Fruit fly (Drosophila melanogaster): Measurements from ENCODE around the gene CG6282.

The CG6282 gene

DNA sequence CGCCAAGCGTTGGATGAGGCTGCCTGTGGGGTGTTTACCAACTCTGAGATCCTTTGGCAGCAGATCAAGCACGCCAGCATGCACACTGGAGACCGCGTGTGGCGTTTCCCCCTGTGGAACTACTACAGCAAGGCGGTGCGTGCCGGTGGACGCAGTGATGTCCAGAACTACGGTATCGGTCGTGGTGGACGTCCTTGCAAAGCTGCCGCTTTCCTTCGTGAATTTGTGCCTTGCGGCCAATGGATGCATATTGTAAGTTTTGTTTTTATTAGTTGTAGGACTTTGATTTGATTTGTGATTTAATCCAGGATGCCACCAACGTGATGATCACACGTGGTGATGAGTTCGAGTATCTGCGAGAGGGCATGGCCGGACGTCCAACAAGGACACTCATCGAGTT, 17.0 kb downstream of the CG6282 start:
- TF ChIP-seq Max (GFP tag; optimal IDR thresholded peaks at IDR 0.05) = no peak
- TF ChIP-seq HLH54F (GFP tag; optimal IDR thresholded peaks at IDR 0.05) = no peak
- no peak for TF ChIP-seq Nf-YA (GFP tag; IDR thresholded peaks at IDR 0.05)
- TF ChIP-seq Gsc (GFP tag; IDR thresholded peaks at IDR 0.05) = no peak
- TF ChIP-seq Ets65A (GFP tag) = peak; percentile 90
- no peak for TF ChIP-seq wek (GFP tag; optimal IDR thresholded peaks at IDR 0.05)
- TF ChIP-seq dan (GFP tag; IDR thresholded peaks at IDR 0.05) = no peak
- TF ChIP-seq onecut (GFP tag; IDR thresholded peaks at IDR 0.05) = no peak
- 0 out of 3 replicates have a peak, but pooled peaks have one; percentile 9 for TF ChIP-seq zen2 (GFP tag; IDR thresholded peaks at IDR 0.05; ENCODE audit: partially characterized antibody)
- no peak for TF ChIP-seq zfh2 (GFP tag; optimal IDR thresholded peaks at IDR 0.05)
- TF ChIP-seq CG12744 (GFP tag; optimal IDR thresholded peaks at IDR 0.05) = no peak
- TF ChIP-seq da (GFP tag; optimal IDR thresholded peaks at IDR 0.05) = no peak
- no peak for TF ChIP-seq ATbp (GFP tag; optimal IDR thresholded peaks at IDR 0.05)
- no peak for TF ChIP-seq twi (tag; optimal IDR thresholded peaks at IDR 0.05)
- TF ChIP-seq CG4282 (GFP tag; optimal IDR thresholded peaks at IDR 0.05) = no peak
- TF ChIP-seq shn (GFP tag; optimal IDR thresholded peaks at IDR 0.05) = no peak
- no peak for TF ChIP-seq so (GFP tag; IDR thresholded peaks at IDR 0.05)

- peak; percentile 42 for TF ChIP-seq pzg (GFP tag; optimal IDR thresholded peaks at IDR 0.05)
- TF ChIP-seq Doc2 (GFP tag; IDR thresholded peaks at IDR 0.05) = no peak
- no peak for TF ChIP-seq Hr78 (GFP tag; optimal IDR thresholded peaks at IDR 0.05)
- TF ChIP-seq CG5953 (GFP tag; IDR thresholded peaks at IDR 0.05) = no peak
- TF ChIP-seq HLH4C (GFP tag; IDR thresholded peaks at IDR 0.05; ENCODE audit: partially characterized antibody) = peak; percentile 43; the same call in 1 of the 3 replicates
- peak; percentile 34; the same call in 1 of the 2 replicates for TF ChIP-seq unc-4 (GFP tag; IDR thresholded peaks at IDR 0.05; ENCODE audit: partially characterized antibody)
- no peak for TF ChIP-seq oc (tag; optimal IDR thresholded peaks at IDR 0.05)
- TF ChIP-seq CG16779 (GFP tag; IDR thresholded peaks at IDR 0.05) = no peak
- no peak for TF ChIP-seq sd (tag; optimal IDR thresholded peaks at IDR 0.05)
- peak; percentile 55 for TF ChIP-seq stwl (tag; optimal IDR thresholded peaks at IDR 0.05)
- TF ChIP-seq bbx (GFP tag; IDR thresholded peaks at IDR 0.05; ENCODE audit: partially characterized antibody) = peak; percentile 39; the same call in 1 of the 2 replicates
- peak; percentile 63; the same call in 2 of the 4 replicates for TF ChIP-seq Dll (GFP tag; IDR thresholded peaks at IDR 0.05; ENCODE audit: partially characterized antibody)
- TF ChIP-seq knrl (GFP tag; IDR thresholded peaks at IDR 0.05; ENCODE audit: partially characterized antibody) = peak; percentile 19; the same call in 1 of the 3 replicates
- peak; percentile 39; the same call in 1 of the 3 replicates for TF ChIP-seq Doc3 (GFP tag; IDR thresholded peaks at IDR 0.05; ENCODE audit: partially characterized antibody)
- peak; percentile 49 for TF ChIP-seq amos (GFP tag; IDR thresholded peaks at IDR 0.05; ENCODE audit: partially characterized antibody)
- 0 out of 2 replicates have a peak, but pooled peaks have one; percentile 47 for TF ChIP-seq Bgb (GFP tag; IDR thresholded peaks at IDR 0.05; ENCODE audit: partially characterized antibody)
- TF ChIP-seq Stat92E (GFP tag; optimal IDR thresholded peaks at IDR 0.05) = no peak
- 0 out of 2 replicates have a peak, but pooled peaks have one; percentile 9 for TF ChIP-seq inv (GFP tag; IDR thresholded peaks at IDR 0.05; ENCODE audit: partially characterized antibody)
- TF ChIP-seq CG2116 (GFP tag; optimal IDR thresholded peaks at IDR 0.05) = peak; percentile 85
- peak; percentile 92 for TF ChIP-seq E2f2 (GFP tag; IDR thresholded peaks at IDR 0.05)
- peak; percentile 41; the same call in 2 of the 3 replicates for TF ChIP-seq CG6791 (GFP tag; IDR thresholded peaks at IDR 0.05; ENCODE audit: partially characterized antibody)
- peak; percentile 70 for TF ChIP-seq CG13287 (GFP tag; IDR thresholded peaks at IDR 0.05; ENCODE audit: partially characterized antibody)
- 0 out of 2 replicates have a peak, but pooled peaks have one; percentile 23 for TF ChIP-seq tna (GFP tag; IDR thresholded peaks at IDR 0.05; ENCODE audit: partially characterized antibody)
- peak; percentile 33; the same call in 2 of the 3 replicates for TF ChIP-seq CG16813 (GFP tag; IDR thresholded peaks at IDR 0.05; ENCODE audit: partially characterized antibody)
- peak; percentile 56 for TF ChIP-seq Scr (GFP tag; IDR thresholded peaks at IDR 0.05; ENCODE audit: partially characterized antibody)
- no peak for TF ChIP-seq exex (tag; optimal IDR thresholded peaks at IDR 0.05)
- TF ChIP-seq MBD-R2 (GFP tag; IDR thresholded peaks at IDR 0.05) = peak; percentile 61
- no peak for TF ChIP-seq Trl (optimal IDR thresholded peaks at IDR 0.05)
- no peak for TF ChIP-seq Trl (GFP tag; optimal IDR thresholded peaks at IDR 0.05)
- TF ChIP-seq CG4360 (GFP tag; IDR thresholded peaks at IDR 0.05) = no peak
Measured at dm6 chr3L:8623702-8624421, 19.4 kb downstream of the CG6282 start, which contains the start of the genes GAPsec and Zasp66. TSS of gene GAPsec (minus strand) at chr3L:8623901. TSS of gene Zasp66 (plus strand) at chr3L:8624371.

Data from whole organism, embryonic.